Fruit fly (Drosophila melanogaster): Measurements from ENCODE around the gene Aven.

Gene Aven

dm6 chrX:12631317-12632156 is 2.1 kb upstream of the Aven start, which contains the start of gene Tomosyn (continued):
- TF ChIP-seq net (GFP tag; optimal IDR thresholded peaks at IDR 0.05) (no peak), Met (GFP tag; optimal IDR thresholded peaks at IDR 0.05) (peak; percentile 18), CG10631 (GFP tag; optimal IDR thresholded peaks at IDR 0.05) (peak; percentile 35), Hr39 (GFP tag; optimal IDR thresholded peaks at IDR 0.05) (no peak), spab (GFP tag; optimal IDR thresholded peaks at IDR 0.05) (no peak), fd85E (GFP tag; optimal IDR thresholded peaks at IDR 0.05) (no peak), vri (GFP tag; optimal IDR thresholded peaks at IDR 0.05) (no peak), esn (GFP tag; optimal IDR thresholded peaks at IDR 0.05) (peak; percentile 10), Blimp-1 (GFP tag; optimal IDR thresholded peaks at IDR 0.05) (no peak), Eip93F (GFP tag; optimal IDR thresholded peaks at IDR 0.05) (no peak), Sox102F (GFP tag; optimal IDR thresholded peaks at IDR 0.05) (no peak), cyc (GFP tag; optimal IDR thresholded peaks at IDR 0.05) (peak; percentile 20), CG8632 (GFP tag; optimal IDR thresholded peaks at IDR 0.05) (no peak), CG34406 (GFP tag; optimal IDR thresholded peaks at IDR 0.05) (no peak), Eip75B (GFP tag; optimal IDR thresholded peaks at IDR 0.05) (peak; percentile 11), CG1621 (tag; optimal IDR thresholded peaks at IDR 0.05) (no peak), fkh (GFP tag; optimal IDR thresholded peaks at IDR 0.05) (no peak), svp (GFP tag) (peak; percentile 76), salr (GFP tag; optimal IDR thresholded peaks at IDR 0.05) (no peak), dsx (GFP tag; optimal IDR thresholded peaks at IDR 0.05; ENCODE audit: poor library complexity, severe bottlenecking) (no peak), acj6 (GFP tag; optimal IDR thresholded peaks at IDR 0.05) (peak; percentile 19), CG11902 (GFP tag; optimal IDR thresholded peaks at IDR 0.05) (no peak), CG11762 (GFP tag; optimal IDR thresholded peaks at IDR 0.05; ENCODE audit: insufficient read depth) (no peak), OdsH (GFP tag; optimal IDR thresholded peaks at IDR 0.05) (peak; percentile 23), CG3919 (GFP tag; optimal IDR thresholded peaks at IDR 0.05) (no peak), eg (GFP tag; IDR thresholded peaks at IDR 0.05) (peak; percentile 47; the same call in 1 of the 3 replicates), Lpt (GFP tag; optimal IDR thresholded peaks at IDR 0.05) (peak; percentile 12), CG8319 (GFP tag; optimal IDR thresholded peaks at IDR 0.05) (no peak)

DNA sequence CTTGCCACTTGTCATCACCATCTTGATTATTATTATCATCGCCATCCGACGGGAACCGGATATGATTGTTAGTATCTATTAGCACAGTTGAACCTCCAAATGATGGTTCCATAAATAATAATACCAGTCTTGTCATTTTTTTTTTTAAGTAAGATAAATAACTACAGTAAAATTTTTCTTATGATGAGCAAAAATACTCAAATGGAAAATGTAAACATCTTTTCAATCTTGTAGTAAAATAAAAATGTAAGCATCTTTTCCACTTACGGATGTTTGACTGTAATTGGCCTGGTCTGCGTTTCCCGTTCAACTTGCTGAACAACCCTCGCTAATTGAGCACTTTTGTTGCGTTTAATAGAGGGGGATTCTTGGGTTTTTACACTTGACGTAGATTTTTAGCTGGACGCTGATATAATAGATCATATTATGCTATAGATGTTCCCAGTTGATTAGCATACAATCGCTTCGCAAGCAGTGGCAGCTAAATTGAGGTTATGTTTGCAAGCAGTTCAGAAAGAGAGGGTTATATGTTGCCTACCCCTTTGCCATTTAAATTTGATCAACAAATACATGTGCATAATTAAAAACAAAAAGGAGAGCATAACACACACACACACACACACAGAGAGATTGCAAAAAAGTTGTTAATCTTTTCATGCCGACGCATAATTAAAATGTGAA is 3.7 kb downstream of the Aven start:
- TF ChIP-seq CG9139 (GFP tag; optimal IDR thresholded peaks at IDR 0.05) (no peak), CG6163 (GFP tag; IDR thresholded peaks at IDR 0.05) (no peak), Eip78C (GFP tag) (peak; percentile 49)

DNA sequence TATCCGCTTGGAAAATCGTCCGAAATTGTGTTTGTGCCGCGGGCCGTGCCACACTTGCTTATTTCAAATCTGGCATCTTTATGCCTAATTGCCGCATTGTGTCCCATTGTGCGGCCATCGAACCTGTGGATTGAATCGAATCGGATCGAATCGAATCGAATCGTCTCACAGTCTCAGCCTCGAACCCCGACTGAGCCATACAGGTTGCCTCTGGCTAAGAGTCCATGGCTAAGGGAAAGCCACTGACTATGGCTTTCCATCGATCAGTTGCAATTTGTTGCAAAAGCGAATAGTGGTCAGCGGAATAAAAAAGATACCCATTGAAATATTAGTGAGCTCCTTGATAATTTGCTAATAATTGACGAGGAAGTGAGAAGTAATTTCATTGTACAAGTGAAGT is 5.4 kb downstream of the Aven start, which contains the start of gene CG15728:
CG15728 (plus strand) TSS at position 301 of the 400 bp plus-strand sequence.
- TF ChIP-seq Ets96B (tag; optimal IDR thresholded peaks at IDR 0.05) (no peak), svp (GFP tag) (no peak), CG15336 (GFP tag; IDR thresholded peaks at IDR 0.05) (no peak), CG10669 (GFP tag; optimal IDR thresholded peaks at IDR 0.05) (no peak), CG8119 (GFP tag; IDR thresholded peaks at IDR 0.05) (no peak), salr (GFP tag; optimal IDR thresholded peaks at IDR 0.05) (no peak), CG11294 (GFP tag; IDR thresholded peaks at IDR 0.05) (no peak), fd59A (GFP tag; optimal IDR thresholded peaks at IDR 0.05) (no peak), Hr39 (GFP tag; optimal IDR thresholded peaks at IDR 0.05) (no peak), Gug (GFP tag; IDR thresholded peaks at IDR 0.05) (no peak), dsx (GFP tag; optimal IDR thresholded peaks at IDR 0.05; ENCODE audit: poor library complexity, severe bottlenecking) (no peak), esn (GFP tag; optimal IDR thresholded peaks at IDR 0.05) (no peak), ss (GFP tag; optimal IDR thresholded peaks at IDR 0.05) (no peak), CG6854 (GFP tag; optimal IDR thresholded peaks at IDR 0.05) (no peak), fkh (GFP tag; optimal IDR thresholded peaks at IDR 0.05) (no peak), cyc (GFP tag; optimal IDR thresholded peaks at IDR 0.05) (no peak), Sox14 (GFP tag; optimal IDR thresholded peaks at IDR 0.05) (no peak), Eip75B (GFP tag; optimal IDR thresholded peaks at IDR 0.05) (no peak), CG4318 (GFP tag; optimal IDR thresholded peaks at IDR 0.05) (no peak)

Measured in whole organism, prepupa.